Fruit fly (Drosophila melanogaster) whole organism, embryonic: ENCODE results near the gene CG44008.

ENCODE experiments used
- Bgb ChIP-seq: fragments of 200-800 bp; sonication (Bioruptor generic); IDR thresholded peaks from 2 replicates; pipeline ENCODE4 v1.3.6; 2022; ENCODE audit warnings: missing biosample characterization, missing genetic modification characterization; ENCODE audit not compliant: partially characterized antibody
- CG10147 ChIP-seq: fragments of 200-800 bp; sonication (Bioruptor generic); optimal IDR thresholded peaks from 2 replicates; lab custom pipeline; 2019; ENCODE audit warnings: missing biosample characterization, mild to moderate bottlenecking, missing genetic modification characterization, moderate library complexity
- CG10462 ChIP-seq: fragments of 200-800 bp; sonication (Bioruptor generic); optimal IDR thresholded peaks from 2 replicates; lab custom pipeline; 2016; ENCODE audit warnings: missing biosample characterization, missing genetic modification characterization
- CG11504 ChIP-seq: fragments of 200-800 bp; sonication (Bioruptor generic); optimal IDR thresholded peaks from 3 replicates; lab custom pipeline; 2019; ENCODE audit warnings: missing biosample characterization, mild to moderate bottlenecking, missing genetic modification characterization, moderate library complexity
- CG11696 ChIP-seq: fragments of 200-800 bp; sonication (Bioruptor generic); IDR thresholded peaks from 2 replicates; pipeline ENCODE4 v1.3.6; 2022; ENCODE audit warnings: missing biosample characterization, missing genetic modification characterization
- CG14860 ChIP-seq: fragments of 200-800 bp; sonication (Bioruptor generic); IDR thresholded peaks from 3 replicates; pipeline ENCODE4 v1.3.6; 2022; ENCODE audit warnings: missing biosample characterization, missing genetic modification characterization; ENCODE audit not compliant: partially characterized antibody
- CG1792 ChIP-seq: fragments of 200-800 bp; sonication (Bioruptor generic); optimal IDR thresholded peaks from 2 replicates; lab custom pipeline; 2016; ENCODE audit warnings: missing biosample characterization, missing genetic modification characterization
- CG18262 ChIP-seq: fragments of 200-800 bp; optimal IDR thresholded peaks from 3 replicates; lab custom pipeline; 2019; ENCODE audit warnings: missing biosample characterization, mild to moderate bottlenecking, missing genetic modification characterization, moderate library complexity
- CG33213 ChIP-seq: fragments of 200-800 bp; sonication (Bioruptor generic); optimal IDR thresholded peaks from 3 replicates; lab custom pipeline; 2016; ENCODE audit warnings: missing biosample characterization, missing genetic modification characterization
- CG3847 ChIP-seq: fragments of 200-800 bp; sonication (Bioruptor generic); IDR thresholded peaks from 2 replicates; pipeline ENCODE4 v1.3.6; 2022; ENCODE audit warnings: missing biosample characterization, missing genetic modification characterization
- CG5180 ChIP-seq: fragments of 200-800 bp; sonication (Bioruptor generic); optimal IDR thresholded peaks from 3 replicates; lab custom pipeline; 2017; ENCODE audit warnings: missing biosample characterization, missing genetic modification characterization, mild to moderate bottlenecking, moderate library complexity, missing genetic modification reagents
- CG5245 ChIP-seq: fragments of 200-800 bp; sonication (Bioruptor generic); optimal IDR thresholded peaks from 3 replicates; lab custom pipeline; 2016; ENCODE audit warnings: missing biosample characterization, missing genetic modification characterization
- CG5953 ChIP-seq: fragments of 200-800 bp; sonication (Bioruptor generic); IDR thresholded peaks from 2 replicates; pipeline ENCODE4 v1.3.6; 2022; ENCODE audit warnings: missing biosample characterization, missing genetic modification characterization
- CG7987 ChIP-seq: fragments of 200-800 bp; sonication (Bioruptor generic); optimal IDR thresholded peaks from 2 replicates; lab custom pipeline; 2018; ENCODE audit warnings: missing biosample characterization, mild to moderate bottlenecking, missing genetic modification characterization, moderate library complexity
- CG8290 ChIP-seq, 3 experiments: fragments of 200-800 bp; sonication (Bioruptor generic); optimal IDR thresholded peaks; 2 replicates each; lab custom pipeline; 2016 to 2019; ENCODE audit warnings: missing biosample characterization in 3 of 3, missing genetic modification characterization in 3 of 3, mild to moderate bottlenecking in 2 of 3, moderate library complexity in 1 of 3
- CG8765 ChIP-seq: fragments of 200-800 bp; sonication (Bioruptor generic); IDR thresholded peaks from 2 replicates; pipeline ENCODE4 v1.3.6; 2022; ENCODE audit warnings: missing biosample characterization, missing genetic modification characterization
- Doc3 ChIP-seq: fragments of 200-800 bp; sonication (Bioruptor generic); IDR thresholded peaks from 3 replicates; pipeline ENCODE4 v1.3.6; 2022; ENCODE audit warnings: missing biosample characterization, missing genetic modification characterization; ENCODE audit not compliant: partially characterized antibody
- Dref ChIP-seq: fragments of 200-800 bp; sonication (Bioruptor generic); IDR thresholded peaks from 2 replicates; pipeline ENCODE4 v1.3.6; 2022; ENCODE audit warnings: missing biosample characterization, missing genetic modification characterization
- Ets97D ChIP-seq: fragments of 200-800 bp; sonication (Bioruptor generic); optimal IDR thresholded peaks from 3 replicates; lab custom pipeline; 2016; ENCODE audit warnings: missing biosample characterization, missing genetic modification characterization
- HmgZ ChIP-seq: fragments of 200-800 bp; sonication (Bioruptor generic); optimal IDR thresholded peaks from 2 replicates; lab custom pipeline; 2018; ENCODE audit warnings: missing biosample characterization, mild to moderate bottlenecking, missing genetic modification characterization
- Lim3 ChIP-seq: fragments of 200-800 bp; sonication (Bioruptor generic); IDR thresholded peaks from 2 replicates; pipeline ENCODE4 v1.3.6; 2022; ENCODE audit warnings: missing biosample characterization, missing genetic modification characterization
- Nf-YC ChIP-seq: fragments of 200-800 bp; optimal IDR thresholded peaks from 3 replicates; lab custom pipeline; 2019; ENCODE audit warnings: missing biosample characterization, mild to moderate bottlenecking, missing genetic modification characterization, moderate library complexity
- NfI ChIP-seq: fragments of 200-800 bp; sonication (Bioruptor generic); optimal IDR thresholded peaks from 3 replicates; lab custom pipeline; 2018; ENCODE audit warnings: missing biosample characterization, mild to moderate bottlenecking, missing genetic modification characterization, moderate library complexity
- Optix ChIP-seq: fragments of 200-800 bp; sonication (Bioruptor generic); IDR thresholded peaks from 3 replicates; pipeline ENCODE4 v1.3.6; 2022; ENCODE audit warnings: missing biosample characterization, missing genetic modification characterization
- Six4 ChIP-seq: fragments of 200-800 bp; sonication (Bioruptor generic); optimal IDR thresholded peaks from 2 replicates; lab custom pipeline; 2016; ENCODE audit warnings: missing biosample characterization, missing genetic modification characterization
- Spps ChIP-seq: fragments of 200-800 bp; sonication (Bioruptor generic); optimal IDR thresholded peaks from 2 replicates; lab custom pipeline; 2018; ENCODE audit warnings: missing biosample characterization, mild to moderate bottlenecking, missing genetic modification characterization
- Sry-β ChIP-seq: fragments of 200-800 bp; sonication (Bioruptor generic); optimal IDR thresholded peaks from 2 replicates; lab custom pipeline; 2018; ENCODE audit warnings: missing biosample characterization, mild to moderate bottlenecking, missing genetic modification characterization, moderate library complexity
- Sry-δ ChIP-seq: fragments of 200-800 bp; sonication (Bioruptor generic); optimal IDR thresholded peaks from 2 replicates; lab custom pipeline; 2016; ENCODE audit warnings: missing biosample characterization, missing genetic modification characterization
- ab ChIP-seq: fragments of 200-800 bp; sonication (Bioruptor generic); optimal IDR thresholded peaks from 2 replicates; lab custom pipeline; 2016; ENCODE audit warnings: missing biosample characterization, missing genetic modification characterization
- ato ChIP-seq: fragments of 200-800 bp; sonication (Bioruptor generic); IDR thresholded peaks from 2 replicates; pipeline ENCODE4 v1.3.6; 2022; ENCODE audit warnings: missing biosample characterization, missing genetic modification characterization; ENCODE audit not compliant: partially characterized antibody
- bigmax ChIP-seq: fragments of 200-800 bp; sonication (Bioruptor generic); optimal IDR thresholded peaks from 2 replicates; lab custom pipeline; 2018; ENCODE audit warnings: missing biosample characterization, mild to moderate bottlenecking, missing genetic modification characterization
- corto ChIP-seq: fragments of 200-800 bp; sonication (Bioruptor generic); optimal IDR thresholded peaks from 2 replicates; lab custom pipeline; 2016; ENCODE audit warnings: missing biosample characterization, mild to moderate bottlenecking, missing genetic modification characterization, moderate library complexity
- crp ChIP-seq, 2 experiments: fragments of 200-800 bp; sonication (Bioruptor generic); optimal IDR thresholded peaks; 2 replicates in 1 of 2; 3 replicates in 1 of 2; lab custom pipeline; 2017; ENCODE audit warnings: missing biosample characterization in 2 of 2, missing genetic modification characterization in 2 of 2, mild to moderate bottlenecking in 1 of 2, moderate library complexity in 1 of 2
- en ChIP-seq: fragments of 200-800 bp; sonication (Bioruptor generic); optimal IDR thresholded peaks from 2 replicates; lab custom pipeline; 2016; ENCODE audit warnings: missing biosample characterization, missing genetic modification characterization
- exex ChIP-seq: fragments of 200-800 bp; sonication (Bioruptor generic); optimal IDR thresholded peaks from 4 replicates; lab custom pipeline; 2018; ENCODE audit warnings: missing biosample characterization, mild to moderate bottlenecking, missing genetic modification characterization, moderate library complexity
- jigr1 ChIP-seq: fragments of 200-800 bp; sonication (Bioruptor generic); IDR thresholded peaks from 3 replicates; pipeline ENCODE4 v1.3.6; 2022; ENCODE audit warnings: missing biosample characterization, missing genetic modification characterization
- kah ChIP-seq: fragments of 200-800 bp; sonication (Bioruptor generic); optimal IDR thresholded peaks from 2 replicates; lab custom pipeline; 2018; ENCODE audit warnings: missing biosample characterization, mild to moderate bottlenecking, missing genetic modification characterization
- lab ChIP-seq: fragments of 200-800 bp; sonication (Bioruptor generic); optimal IDR thresholded peaks from 3 replicates; lab custom pipeline; 2017; ENCODE audit warnings: missing biosample characterization, missing genetic modification characterization, mild to moderate bottlenecking, moderate library complexity, missing genetic modification reagents
- lbe ChIP-seq: fragments of 200-800 bp; sonication (Bioruptor generic); optimal IDR thresholded peaks from 2 replicates; lab custom pipeline; 2016; ENCODE audit warnings: missing biosample characterization, mild to moderate bottlenecking, missing genetic modification characterization
- mirr ChIP-seq: fragments of 200-800 bp; sonication (Bioruptor generic); optimal IDR thresholded peaks from 3 replicates; lab custom pipeline; 2018; ENCODE audit warnings: missing biosample characterization, mild to moderate bottlenecking, missing genetic modification characterization
- repo ChIP-seq: fragments of 200-800 bp; sonication (Bioruptor generic); optimal IDR thresholded peaks from 2 replicates; lab custom pipeline; 2016; ENCODE audit warnings: missing biosample characterization, missing genetic modification characterization
- rib ChIP-seq: fragments of 200-800 bp; sonication (Bioruptor generic); IDR thresholded peaks from 2 replicates; pipeline ENCODE4 v1.3.6; 2022; ENCODE audit warnings: missing biosample characterization, missing genetic modification characterization
- ro ChIP-seq: fragments of 200-800 bp; sonication (Bioruptor generic); IDR thresholded peaks from 2 replicates; pipeline ENCODE4 v1.3.6; 2022; ENCODE audit warnings: missing biosample characterization, missing genetic modification characterization
- schlank ChIP-seq: fragments of 200-800 bp; sonication (Bioruptor generic); optimal IDR thresholded peaks from 2 replicates; lab custom pipeline; 2018; ENCODE audit warnings: missing biosample characterization, mild to moderate bottlenecking, missing genetic modification characterization
- tll ChIP-seq, 2 experiments: fragments of 200-800 bp in 1 of 2; fragments of >200 bp in 1 of 2; sonication (Bioruptor generic) in 1 of 2; optimal IDR thresholded peaks; 2 replicates each; lab custom pipeline; 2017 to 2019; ENCODE audit warnings: missing biosample characterization in 2 of 2, missing genetic modification characterization in 2 of 2, mild to moderate bottlenecking in 1 of 2, moderate library complexity in 1 of 2
- unpg ChIP-seq: fragments of 200-800 bp; sonication (Bioruptor generic); optimal IDR thresholded peaks from 3 replicates; lab custom pipeline; 2018; ENCODE audit warnings: missing biosample characterization, mild to moderate bottlenecking, missing genetic modification characterization, moderate library complexity
- z ChIP-seq: fragments of 200-800 bp; sonication (Bioruptor generic); IDR thresholded peaks from 3 replicates; pipeline ENCODE4 v1.3.6; 2022; ENCODE audit warnings: missing biosample characterization, missing genetic modification characterization
- zfh2 ChIP-seq: fragments of 200-800 bp; sonication (Bioruptor generic); optimal IDR thresholded peaks from 2 replicates; lab custom pipeline; 2016; ENCODE audit warnings: missing biosample characterization, missing genetic modification characterization

Gene CG44008

DNA sequence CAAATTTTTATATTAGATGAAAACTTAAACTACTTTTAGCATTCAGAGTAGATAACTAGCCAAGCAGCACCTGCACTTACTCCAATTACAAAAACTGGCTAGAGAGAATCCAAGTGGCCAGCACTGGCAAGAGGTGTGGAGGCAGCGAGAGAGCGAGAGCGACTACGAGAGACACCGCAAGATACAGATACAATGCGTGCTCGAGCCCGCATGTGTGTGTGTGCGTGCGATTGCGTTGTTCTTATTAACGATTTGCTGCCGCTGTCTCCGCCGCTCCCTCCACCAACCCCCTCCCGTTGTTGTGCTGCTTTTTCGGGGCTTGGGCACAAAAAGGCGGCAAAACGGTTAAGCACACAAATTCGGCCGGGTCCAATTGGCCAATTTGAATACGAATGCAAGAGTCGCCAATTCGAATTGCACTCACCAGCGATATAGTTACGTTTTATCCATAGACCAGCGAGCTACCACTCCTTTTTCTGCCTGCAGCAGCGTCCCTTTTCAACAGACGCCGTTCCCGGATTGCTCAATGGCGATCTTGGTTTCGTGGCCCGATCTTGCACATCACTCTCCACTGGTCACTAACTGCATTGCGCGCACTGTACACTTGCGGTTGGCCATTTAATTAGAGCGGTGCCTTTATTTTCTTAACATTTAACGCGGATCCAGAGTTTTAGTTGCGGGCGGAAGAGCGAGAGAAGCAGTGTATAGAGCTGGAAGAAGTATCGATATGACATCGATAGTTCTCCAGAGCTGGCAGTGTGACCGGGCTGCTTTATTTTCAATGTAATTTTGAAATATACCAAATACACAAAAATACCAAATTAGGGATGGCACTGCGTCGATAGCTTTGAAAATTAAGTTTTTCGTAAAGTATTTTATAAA is 33.3 kb downstream of the CG44008 start, which contains the start of gene crol (continued):
- TF ChIP-seq ato (GFP tag; lab: Robert Waterston, UW) (peak; percentile 74), CG8290 (GFP tag; optimal IDR thresholded peaks at IDR 0.05; lab: Kevin White, UChicago) (no peak), CG8290 (tag; optimal IDR thresholded peaks at IDR 0.05; lab: Kevin White, UChicago) (peak in 1 of 2 experiments; percentile 64), HmgZ (tag; lab: Kevin White, UChicago) (peak; percentile 48), Optix (GFP tag; lab: Robert Waterston, UW) (no peak), en (no peak), CG8765 (GFP tag; lab: Robert Waterston, UW) (no peak), Sry-δ (GFP tag; lab: Kevin White, UChicago) (peak; percentile 90), ab (GFP tag; lab: Kevin White, UChicago) (no peak), corto (no peak), CG33213 (GFP tag; lab: Kevin White, UChicago) (peak; percentile 31), bigmax (GFP tag; lab: Kevin White, UChicago) (no peak), Bgb (GFP tag; lab: Robert Waterston, UW) (peak; percentile 85), kah (GFP tag; lab: Kevin White, UChicago) (no peak), Spps (tag; lab: Kevin White, UChicago) (no peak), ro (GFP tag; lab: Robert Waterston, UW) (no peak), CG5953 (GFP tag; lab: Robert Waterston, UW) (no peak), Lim3 (GFP tag; lab: Robert Waterston, UW) (no peak), Ets97D (GFP tag; lab: Kevin White, UChicago) (peak; percentile 81), CG1792 (GFP tag; lab: Kevin White, UChicago) (no peak), Dref (GFP tag; lab: Robert Waterston, UW) (peak; percentile 89), CG11504 (tag; lab: Kevin White, UChicago) (peak; percentile 37), CG5245 (peak; percentile 6), crp (GFP tag; optimal IDR thresholded peaks at IDR 0.05; lab: Kevin White, UChicago) (no peak), CG5180 (GFP tag; lab: Kevin White, UChicago) (no peak), CG10147 (GFP tag; lab: Kevin White, UChicago) (no peak), CG18262 (tag; lab: Kevin White, UChicago) (no peak), Nf-YC (tag; lab: Kevin White, UChicago) (peak; percentile 15), unpg (peak; percentile 35), mirr (peak; percentile 55), rib (GFP tag; lab: Robert Waterston, UW) (0 out of 2 replicates have a peak, but pooled peaks have one; percentile 46), z (GFP tag; lab: Robert Waterston, UW) (no peak), CG11696 (GFP tag; lab: Robert Waterston, UW) (no peak), Doc3 (GFP tag; lab: Robert Waterston, UW) (peak; percentile 76), lbe (GFP tag; lab: Kevin White, UChicago) (no peak), lab (GFP tag; lab: Kevin White, UChicago) (peak; percentile 7), CG3847 (peak; percentile 58), tll (GFP tag; optimal IDR thresholded peaks at IDR 0.05; lab: Kevin White, UChicago) (no peak), Six4 (GFP tag; lab: Kevin White, UChicago) (no peak), exex (peak; percentile 15), jigr1 (GFP tag; lab: Robert Waterston, UW) (no peak; the same call in 2 of the 3 replicates), CG14860 (GFP tag; lab: Robert Waterston, UW) (peak; percentile 59), schlank (tag; lab: Kevin White, UChicago) (no peak), NfI (no peak), Sry-β (GFP tag; lab: Kevin White, UChicago) (peak; percentile 94), zfh2 (GFP tag; lab: Kevin White, UChicago) (no peak), CG10462 (GFP tag; lab: Kevin White, UChicago) (no peak), repo (GFP tag; lab: Kevin White, UChicago) (no peak), CG7987 (GFP tag; lab: Kevin White, UChicago) (peak; percentile 24)
